Worm (Caenorhabditis elegans) whole organism, L4 larva: ENCODE measurements around the gene got-2.2.

Experiments used
- F26F4.8 ChIP-seq: fragments of 200-800 bp; sonication (Bioruptor generic); conservative IDR thresholded peaks from 2 replicates; pipeline ENCODE4 v1.3.6; 2022; ENCODE audit warnings: missing genetic modification characterization, missing compliant biosample characterization
- Y5F2A.4 ChIP-seq: fragments of 200-800 bp; sonication (Bioruptor generic); optimal IDR thresholded peaks from 2 replicates; lab custom pipeline; 2018; ENCODE audit warnings: mild to moderate bottlenecking, missing genetic modification characterization, missing compliant biosample characterization
- ZK337.2 ChIP-seq: fragments of 200-800 bp; sonication (Bioruptor generic); IDR thresholded peaks from 2 replicates; pipeline ENCODE4 v1.3.6; 2022; ENCODE audit warnings: missing genetic modification reagents, missing genetic modification characterization, missing compliant biosample characterization
- ZK546.5 ChIP-seq, 2 experiments: sonication (generic microtip); optimal IDR thresholded peaks; 2 replicates each; lab custom pipeline; 2017; ENCODE audit warnings: missing biosample characterization in 2 of 2, missing genetic modification characterization in 2 of 2
- aha-1 ChIP-seq: fragments of 150-350 bp; peaks from one replicate; lab custom pipeline; 2014; ENCODE audit warnings: missing biosample characterization, missing genetic modification characterization
- aly-2 ChIP-seq: sonication (generic microtip); optimal IDR thresholded peaks from 2 replicates; lab custom pipeline; 2018; ENCODE audit warnings: missing biosample characterization, missing genetic modification characterization
- arid-1 ChIP-seq: fragments of 200-800 bp; sonication (Bioruptor generic); conservative IDR thresholded peaks from 2 replicates; pipeline ENCODE4 v1.3.6; 2022; ENCODE audit warnings: missing genetic modification reagents, missing genetic modification characterization, missing compliant biosample characterization
- ceh-32 ChIP-seq: sonication (generic microtip); optimal IDR thresholded peaks from 2 replicates; lab custom pipeline; 2016; ENCODE audit warnings: mild to moderate bottlenecking, missing genetic modification characterization, missing compliant biosample characterization; ENCODE audit not compliant: poor library complexity
- ceh-44 ChIP-seq: fragments of 200-800 bp; sonication (Bioruptor generic); IDR thresholded peaks from 2 replicates; pipeline ENCODE4 v1.3.6; 2022; ENCODE audit warnings: missing genetic modification reagents, missing genetic modification characterization, missing compliant biosample characterization
- ces-1 ChIP-seq: fragments of 150-350 bp; sonication (generic microtip); optimal IDR thresholded peaks from 4 replicates; lab custom pipeline; 2014; ENCODE audit warnings: missing biosample characterization, missing genetic modification reagents, missing genetic modification characterization
- daf-12 ChIP-seq: fragments of 150-350 bp; optimal IDR thresholded peaks from 2 replicates; lab custom pipeline; 2014; ENCODE audit warnings: missing biosample characterization, missing genetic modification reagents, missing genetic modification characterization
- daf-16 ChIP-seq, 3 experiments: sonication (generic microtip); optimal IDR thresholded peaks; 2 replicates each; lab custom pipeline; 2016 to 2017; ENCODE audit warnings: missing genetic modification characterization in 3 of 3, missing genetic modification reagents in 3 of 3, mild to moderate bottlenecking in 2 of 3, missing compliant biosample characterization in 2 of 3, missing biosample characterization in 1 of 3, moderate library complexity in 1 of 3
- dmd-8 ChIP-seq: fragments of 200-800 bp; sonication (Bioruptor generic); IDR thresholded peaks from 2 replicates; pipeline ENCODE4 v1.3.6; 2022; ENCODE audit warnings: missing genetic modification characterization, missing compliant biosample characterization
- dve-1 ChIP-seq: sonication (generic microtip); optimal IDR thresholded peaks from 2 replicates; lab custom pipeline; 2017; ENCODE audit warnings: antibody characterized with exemption, mild to moderate bottlenecking, missing genetic modification characterization, missing compliant biosample characterization; ENCODE audit not compliant: insufficient read depth
- fkh-10 ChIP-seq: fragments of 150-350 bp; optimal IDR thresholded peaks from 2 replicates; lab custom pipeline; 2014; ENCODE audit warnings: missing biosample characterization, missing genetic modification reagents, missing genetic modification characterization
- gei-8 ChIP-seq: fragments of 200-800 bp; sonication (Bioruptor generic); optimal IDR thresholded peaks from 2 replicates; lab custom pipeline; 2018; ENCODE audit warnings: mild to moderate bottlenecking, missing genetic modification characterization, missing compliant biosample characterization
- hif-1 ChIP-seq, 2 experiments: sonication (generic microtip); optimal IDR thresholded peaks; 2 replicates each; lab custom pipeline; 2016 to 2017; ENCODE audit warnings: missing compliant biosample characterization in 2 of 2, missing genetic modification characterization in 2 of 2, missing genetic modification reagents in 2 of 2, missing genotype in 2 of 2, mild to moderate bottlenecking in 1 of 2
- hlh-11 ChIP-seq: fragments of 200-800 bp; sonication (Bioruptor generic); optimal IDR thresholded peaks from 2 replicates; lab custom pipeline; 2018; ENCODE audit warnings: mild to moderate bottlenecking, missing genetic modification characterization, missing compliant biosample characterization
- lin-1 ChIP-seq: fragments of 200-800 bp; sonication (Bioruptor generic); IDR thresholded peaks from 2 replicates; pipeline ENCODE4 v1.3.6; 2022; ENCODE audit warnings: missing genetic modification reagents, missing genetic modification characterization, missing compliant biosample characterization
- lin-15B ChIP-seq: fragments of 150-350 bp; sonication (generic microtip); optimal IDR thresholded peaks from 3 replicates; lab custom pipeline; 2014; ENCODE audit warnings: missing biosample characterization, missing genetic modification characterization
- lir-3 ChIP-seq: sonication (generic microtip); optimal IDR thresholded peaks from 2 replicates; lab custom pipeline; 2016; ENCODE audit warnings: mild to moderate bottlenecking, missing genetic modification characterization, missing compliant biosample characterization
- lsy-2 ChIP-seq, 2 experiments: fragments of 150-350 bp in 1 of 2; sonication (generic microtip) in 1 of 2; optimal IDR thresholded peaks; 2 replicates each; lab custom pipeline; 2014 to 2017; ENCODE audit warnings: missing biosample characterization in 2 of 2, missing genetic modification characterization in 2 of 2
- madf-5 ChIP-seq, 2 experiments: fragments of 200-800 bp; sonication (Bioruptor generic); IDR thresholded peaks; 2 replicates each; pipeline ENCODE4 v1.3.6; 2022; ENCODE audit warnings: missing compliant biosample characterization in 2 of 2, missing genetic modification characterization in 2 of 2
- madf-9 ChIP-seq: fragments of 200-800 bp; sonication (Bioruptor generic); conservative IDR thresholded peaks from 2 replicates; pipeline ENCODE4 v1.3.6; 2022; ENCODE audit warnings: missing genetic modification reagents, missing genetic modification characterization, missing compliant biosample characterization
- mes-2 ChIP-seq: sonication (generic microtip); optimal IDR thresholded peaks from 2 replicates; lab custom pipeline; 2016; ENCODE audit warnings: missing genotype, mild to moderate bottlenecking, missing genetic modification characterization, missing compliant biosample characterization; ENCODE audit not compliant: poor library complexity, severe bottlenecking
- mxl-2 ChIP-seq: fragments of 200-800 bp; sonication (Bioruptor generic); conservative IDR thresholded peaks from 2 replicates; pipeline ENCODE4 v1.3.6; 2022; ENCODE audit warnings: missing genetic modification reagents, missing genetic modification characterization, missing compliant biosample characterization
- nhr-111 ChIP-seq: fragments of 200-800 bp; sonication (Bioruptor generic); optimal IDR thresholded peaks from 2 replicates; lab custom pipeline; 2018; ENCODE audit warnings: mild to moderate bottlenecking, missing genetic modification characterization, missing compliant biosample characterization
- nhr-25 ChIP-seq: sonication (generic microtip); optimal IDR thresholded peaks from 2 replicates; lab custom pipeline; 2017; ENCODE audit warnings: missing genetic modification characterization, mild to moderate bottlenecking, missing compliant biosample characterization, antibody characterized with exemption, moderate library complexity, borderline replicate concordance; ENCODE audit not compliant: insufficient read depth
- nhr-77 ChIP-seq: fragments of 150-350 bp; optimal IDR thresholded peaks from 2 replicates; lab custom pipeline; 2014; ENCODE audit warnings: missing biosample characterization, missing genetic modification characterization
- saeg-2 ChIP-seq: fragments of 200-800 bp; sonication (Bioruptor generic); IDR thresholded peaks from 2 replicates; pipeline ENCODE4 v1.3.6; 2022; ENCODE audit warnings: missing genetic modification reagents, missing genetic modification characterization, missing compliant biosample characterization
- sdz-12 ChIP-seq: fragments of 200-800 bp; sonication (Bioruptor generic); optimal IDR thresholded peaks from 2 replicates; lab custom pipeline; 2018; ENCODE audit warnings: mild to moderate bottlenecking, missing genetic modification characterization, missing compliant biosample characterization
- spr-1 ChIP-seq: sonication (generic microtip); optimal IDR thresholded peaks from 2 replicates; lab custom pipeline; 2016; ENCODE audit warnings: mild to moderate bottlenecking, missing genetic modification characterization, missing compliant biosample characterization
- tra-1 ChIP-seq: fragments of 200-800 bp; sonication (Bioruptor generic); IDR thresholded peaks from 2 replicates; pipeline ENCODE4 v1.3.6; 2022; ENCODE audit warnings: missing genetic modification reagents, missing genetic modification characterization, missing compliant biosample characterization
- unc-39 ChIP-seq: sonication (generic microtip); optimal IDR thresholded peaks from 2 replicates; lab custom pipeline; 2017; ENCODE audit warnings: missing biosample characterization, missing genetic modification characterization
- zip-11 ChIP-seq: fragments of 200-800 bp; sonication (Bioruptor generic); IDR thresholded peaks from 2 replicates; pipeline ENCODE4 v1.3.6; 2022; ENCODE audit warnings: missing genetic modification characterization, missing compliant biosample characterization
- ztf-7 ChIP-seq: fragments of 150-350 bp; optimal IDR thresholded peaks from 2 replicates; lab custom pipeline; 2014; ENCODE audit warnings: missing biosample characterization, missing genetic modification characterization

The got-2.2 gene

ce11 chrX:6286154-6286553 lies 45.4 kb downstream of the got-2.2 start (continued):
- TF ChIP-seq ceh-44 (GFP tag; lab: Robert Waterston, UW), result 0 out of 2 replicates have a peak, but pooled peaks have one; percentile 34
- peak; percentile 75; the same call in 1 of the 2 replicates for TF ChIP-seq ZK337.2 (GFP tag; lab: Robert Waterston, UW)
- TF ChIP-seq hlh-11, result peak; percentile 32
- peak; percentile 46 for TF ChIP-seq spr-1 (tag; lab: Kevin White, UChicago)
- TF ChIP-seq F26F4.8, result peak; percentile 87
- TF ChIP-seq madf-5 (GFP tag; IDR thresholded peaks at IDR 0.05; lab: Robert Waterston, UW), result peak; percentile 49 to 60; a peak in 1 of 4 replicates
- no peak for TF ChIP-seq daf-12 (tag; lab: Kevin White, UChicago)
- peak; percentile 75 for TF ChIP-seq Y5F2A.4 (GFP tag; lab: Kevin White, UChicago)
- peak; percentile 57; the same call in 1 of the 2 replicates for TF ChIP-seq madf-9 (GFP tag; lab: Robert Waterston, UW)
- TF ChIP-seq ceh-32 (tag; lab: Kevin White, UChicago), result peak; percentile 20
- TF ChIP-seq sdz-12 (GFP tag; lab: Kevin White, UChicago), result no peak
- TF ChIP-seq mes-2 (tag; lab: Kevin White, UChicago), result peak; percentile 73
- TF ChIP-seq fkh-10, result no peak
- no peak for TF ChIP-seq mxl-2 (GFP tag; lab: Robert Waterston, UW)
- no peak for TF ChIP-seq ztf-7 (tag; lab: Kevin White, UChicago)
- TF ChIP-seq hif-1 (tag; optimal IDR thresholded peaks at IDR 0.05; lab: Kevin White, UChicago), result no peak
- TF ChIP-seq gei-8 (GFP tag; lab: Kevin White, UChicago), result no peak
- peak; percentile 30 to 87 for TF ChIP-seq daf-16 (GFP tag; optimal IDR thresholded peaks at IDR 0.05; lab: Kevin White, UChicago)
- peak; percentile 70 for TF ChIP-seq daf-16 (tag; optimal IDR thresholded peaks at IDR 0.05; lab: Kevin White, UChicago)
- peak; percentile 63; the same call in 1 of the 2 replicates for TF ChIP-seq lin-1 (GFP tag; lab: Robert Waterston, UW)
- TF ChIP-seq aly-2 (tag; lab: Kevin White, UChicago), result no peak
- no peak for TF ChIP-seq zip-11

- TF ChIP-seq aha-1 (tag; lab: Kevin White, UChicago), result peak; percentile 90
- TF ChIP-seq madf-5 (GFP tag; IDR thresholded peaks at IDR 0.05; lab: Robert Waterston, UW), result no peak
- TF ChIP-seq, all 104 proteins: peak for 1
These were observed 48.3 kb downstream of the got-2.2 start for ce11 chrX:6289038-6289437.

ce11 chrX:6291632-6292031 lies 50.8 kb downstream of the got-2.2 start, which contains the start of gene lev-9:
lev-9 (minus strand) TSS chrX:6291732.
- TF ChIP-seq lir-3 (tag; lab: Kevin White, UChicago) (no peak), hif-1 (tag; optimal IDR thresholded peaks at IDR 0.05; lab: Kevin White, UChicago) (no peak), mxl-2 (GFP tag; lab: Robert Waterston, UW) (no peak), nhr-77 (no peak), dve-1 (tag; lab: Kevin White, UChicago) (no peak), saeg-2 (no peak), unc-39 (tag; lab: Kevin White, UChicago) (no peak), ZK546.5 (tag; optimal IDR thresholded peaks at IDR 0.05; lab: Kevin White, UChicago) (no peak), F26F4.8 (no peak), lin-15B (no peak), nhr-111 (no peak), lsy-2 (tag; optimal IDR thresholded peaks at IDR 0.05; lab: Kevin White, UChicago) (no peak), hlh-11 (no peak), arid-1 (no peak), dmd-8 (GFP tag; lab: Robert Waterston, UW) (no peak), nhr-25 (tag; lab: Kevin White, UChicago) (no peak), ces-1 (no peak), fkh-10 (no peak), tra-1 (no peak)
